Worm (Caenorhabditis elegans) whole organism, L1 larva: Measurements from ENCODE around the gene col-94.
A peak's percentile ranks its signal among the peaks of the same experiment; 100 is the strongest.

Source experiments
- C04F5.9 ChIP-seq: sonication (generic microtip); optimal IDR thresholded peaks from 2 replicates; lab custom pipeline; 2016; ENCODE audit warnings: missing genetic modification characterization, missing compliant biosample characterization
- C34B4.2 ChIP-seq: sonication (generic microtip); optimal IDR thresholded peaks from 2 replicates; lab custom pipeline; 2017; ENCODE audit warnings: mild to moderate bottlenecking, missing genetic modification characterization, missing compliant biosample characterization
- Y116A8C.19 ChIP-seq: sonication (generic microtip); optimal IDR thresholded peaks from 2 replicates; lab custom pipeline; 2016; ENCODE audit warnings: missing compliant biosample characterization, missing genetic modification characterization, borderline replicate concordance
- aha-1 ChIP-seq: fragments of 150-350 bp; optimal IDR thresholded peaks from 2 replicates; lab custom pipeline; 2014; ENCODE audit warnings: missing biosample characterization, missing genetic modification characterization
- alr-1 ChIP-seq: fragments of 200-800 bp; sonication (Bioruptor generic); optimal IDR thresholded peaks from 2 replicates; lab custom pipeline; 2018; ENCODE audit warnings: borderline replicate concordance, mild to moderate bottlenecking, missing genetic modification characterization, missing compliant biosample characterization
- aly-2 ChIP-seq: fragments of 150-350 bp; optimal IDR thresholded peaks from 2 replicates; lab custom pipeline; 2014; ENCODE audit warnings: missing biosample characterization, missing genetic modification characterization
- ama-1 ChIP-seq: fragments of 150-350 bp; optimal IDR thresholded peaks from 2 replicates; lab custom pipeline; 2014
- blmp-1 ChIP-seq: fragments of 150-350 bp; optimal IDR thresholded peaks from 2 replicates; lab custom pipeline; 2014; ENCODE audit warnings: missing biosample characterization, missing genetic modification characterization
- ceh-63 ChIP-seq: fragments of 200-800 bp; sonication (Bioruptor generic); optimal IDR thresholded peaks from 2 replicates; lab custom pipeline; 2018; ENCODE audit warnings: mild to moderate bottlenecking, missing genetic modification characterization, missing compliant biosample characterization
- ceh-8 ChIP-seq: fragments of 200-800 bp; sonication (Bioruptor generic); optimal IDR thresholded peaks from 2 replicates; lab custom pipeline; 2018; ENCODE audit warnings: mild to moderate bottlenecking, missing genetic modification characterization, moderate library complexity, missing compliant biosample characterization
- ceh-82 ChIP-seq, 3 experiments: fragments of 150-350 bp in 1 of 3; sonication (generic microtip) in 2 of 3; optimal IDR thresholded peaks; 2 replicates each; lab custom pipeline; 2014 to 2017; ENCODE audit warnings: missing biosample characterization in 3 of 3, missing genetic modification characterization in 3 of 3
- ceh-88 ChIP-seq: fragments of 200-800 bp; sonication (Bioruptor generic); IDR thresholded peaks from 2 replicates; pipeline ENCODE4 v1.3.6; 2022; ENCODE audit warnings: missing genetic modification characterization, missing compliant biosample characterization
- ces-1 ChIP-seq: fragments of 150-350 bp; optimal IDR thresholded peaks from 2 replicates; lab custom pipeline; 2014; ENCODE audit warnings: missing biosample characterization, missing genetic modification reagents, missing genetic modification characterization
- dsc-1 ChIP-seq: sonication (generic microtip); optimal IDR thresholded peaks from 2 replicates; lab custom pipeline; 2016; ENCODE audit warnings: mild to moderate bottlenecking, missing genetic modification characterization, missing compliant biosample characterization
- efl-1 ChIP-seq, 4 experiments: fragments of 150-350 bp; optimal IDR thresholded peaks in 3 of 4; peaks in 1 of 4; 1 replicate in 1 of 4; 2 replicates in 3 of 4; lab custom pipeline; 2014; ENCODE audit warnings: missing biosample characterization in 2 of 4, missing genetic modification characterization in 2 of 4, missing genetic modification reagents in 2 of 4
- efl-3 ChIP-seq: fragments of 200-800 bp; sonication (Bioruptor generic); optimal IDR thresholded peaks from 2 replicates; lab custom pipeline; 2018; ENCODE audit warnings: mild to moderate bottlenecking, missing genetic modification characterization, missing compliant biosample characterization
- egl-27 ChIP-seq, 2 experiments: fragments of 150-350 bp in 1 of 2; sonication (generic microtip); optimal IDR thresholded peaks; 3 replicates each; lab custom pipeline; 2017 to 2018; ENCODE audit warnings: missing biosample characterization in 2 of 2, missing genetic modification characterization in 2 of 2, missing genetic modification reagents in 2 of 2
- fkh-10 ChIP-seq: sonication (generic microtip); optimal IDR thresholded peaks from 2 replicates; lab custom pipeline; 2017; ENCODE audit warnings: missing biosample characterization, missing genetic modification reagents, missing genetic modification characterization
- fkh-4 ChIP-seq: sonication (generic microtip); optimal IDR thresholded peaks from 2 replicates; lab custom pipeline; 2016; ENCODE audit warnings: missing compliant biosample characterization, missing genetic modification characterization, borderline replicate concordance
- hlh-17 ChIP-seq: fragments of 200-800 bp; sonication (Bioruptor generic); optimal IDR thresholded peaks from 2 replicates; lab custom pipeline; 2018; ENCODE audit warnings: missing genetic modification characterization, mild to moderate bottlenecking, missing compliant biosample characterization, moderate library complexity, borderline replicate concordance
- irx-1 ChIP-seq: sonication (generic microtip); optimal IDR thresholded peaks from 2 replicates; lab custom pipeline; 2016; ENCODE audit warnings: missing genetic modification characterization, missing compliant biosample characterization
- isw-1 ChIP-seq: fragments of 200-800 bp; sonication (Bioruptor generic); IDR thresholded peaks from 2 replicates; pipeline ENCODE4 v1.3.6; 2022; ENCODE audit warnings: missing genetic modification characterization, missing compliant biosample characterization
- jun-1 ChIP-seq: fragments of 150-350 bp; optimal IDR thresholded peaks from 2 replicates; lab custom pipeline; 2014; ENCODE audit warnings: missing biosample characterization, missing genetic modification reagents, missing genetic modification characterization
- lin-14 ChIP-seq: fragments of 200-800 bp; sonication (Bioruptor generic); optimal IDR thresholded peaks from 2 replicates; lab custom pipeline; 2018; ENCODE audit warnings: mild to moderate bottlenecking, missing genetic modification characterization, moderate library complexity, missing compliant biosample characterization
- lin-15B ChIP-seq: fragments of 150-350 bp; sonication (generic microtip); optimal IDR thresholded peaks from 3 replicates; lab custom pipeline; 2014; ENCODE audit warnings: missing biosample characterization, missing genetic modification characterization
- lin-35 ChIP-seq, 2 experiments: fragments of 150-350 bp; optimal IDR thresholded peaks; 2 replicates each; lab custom pipeline; 2014; ENCODE audit warnings: missing biosample characterization in 2 of 2, missing genetic modification characterization in 2 of 2, missing genetic modification reagents in 2 of 2
- lir-3 ChIP-seq: sonication (generic microtip); optimal IDR thresholded peaks from 2 replicates; lab custom pipeline; 2016; ENCODE audit warnings: mild to moderate bottlenecking, missing genetic modification characterization, moderate library complexity, missing compliant biosample characterization; ENCODE audit not compliant: poor library complexity
- lsy-2 ChIP-seq, 2 experiments: fragments of 150-350 bp; optimal IDR thresholded peaks; 2 replicates each; lab custom pipeline; 2014; ENCODE audit warnings: missing biosample characterization in 2 of 2, missing genetic modification characterization in 2 of 2
- mdl-1 ChIP-seq, 2 experiments: fragments of 150-350 bp; optimal IDR thresholded peaks; 2 replicates each; lab custom pipeline; 2014 to 2017; ENCODE audit warnings: missing biosample characterization in 2 of 2, missing genetic modification characterization in 2 of 2, inconsistent platforms in 1 of 2
- mef-2 ChIP-seq: fragments of 150-350 bp; optimal IDR thresholded peaks from 2 replicates; lab custom pipeline; 2014; ENCODE audit warnings: missing biosample characterization, missing genetic modification characterization
- mep-1 ChIP-seq: fragments of 150-350 bp; optimal IDR thresholded peaks from 2 replicates; lab custom pipeline; 2014; ENCODE audit warnings: missing biosample characterization, missing genetic modification characterization
- nhr-11 ChIP-seq: fragments of 150-350 bp; optimal IDR thresholded peaks from 2 replicates; lab custom pipeline; 2014; ENCODE audit warnings: missing biosample characterization, missing genetic modification characterization
- nhr-19 ChIP-seq: fragments of 200-800 bp; sonication (Bioruptor generic); conservative IDR thresholded peaks from 2 replicates; pipeline ENCODE4 v1.3.6; 2022; ENCODE audit warnings: missing genetic modification characterization, missing compliant biosample characterization
- nhr-20 ChIP-seq: sonication (generic microtip); optimal IDR thresholded peaks from 2 replicates; lab custom pipeline; 2016; ENCODE audit warnings: mild to moderate bottlenecking, missing genetic modification characterization, missing compliant biosample characterization
- nhr-237 ChIP-seq: fragments of 150-350 bp; optimal IDR thresholded peaks from 2 replicates; lab custom pipeline; 2014; ENCODE audit warnings: missing biosample characterization, missing genetic modification characterization
- nhr-76 ChIP-seq: sonication (generic microtip); optimal IDR thresholded peaks from 2 replicates; lab custom pipeline; 2017; ENCODE audit warnings: missing biosample characterization, missing genetic modification characterization
- nhr-77 ChIP-seq: fragments of 150-350 bp; optimal IDR thresholded peaks from 2 replicates; lab custom pipeline; 2014; ENCODE audit warnings: missing biosample characterization, missing genetic modification characterization
- nhr-84 ChIP-seq: sonication (generic microtip); optimal IDR thresholded peaks from 2 replicates; lab custom pipeline; 2017; ENCODE audit warnings: missing biosample characterization, missing genetic modification characterization
- nhr-85 ChIP-seq: sonication (generic microtip); peaks from one replicate; lab custom pipeline; 2016; ENCODE audit warnings: missing genetic modification characterization, inconsistent platforms, missing compliant biosample characterization
- pax-3 ChIP-seq: fragments of 200-800 bp; sonication (Bioruptor generic); optimal IDR thresholded peaks from 2 replicates; lab custom pipeline; 2018; ENCODE audit warnings: mild to moderate bottlenecking, missing genetic modification characterization, moderate library complexity, missing compliant biosample characterization
- pqm-1 ChIP-seq: sonication (generic microtip); optimal IDR thresholded peaks from 3 replicates; lab custom pipeline; 2017; ENCODE audit warnings: missing biosample characterization, missing genetic modification characterization
- rnt-1 ChIP-seq: sonication (generic microtip); optimal IDR thresholded peaks from 2 replicates; lab custom pipeline; 2016; ENCODE audit warnings: mild to moderate bottlenecking, missing genetic modification characterization, moderate library complexity, missing compliant biosample characterization
- skn-1 ChIP-seq: fragments of 150-350 bp; optimal IDR thresholded peaks from 2 replicates; lab custom pipeline; 2014; ENCODE audit warnings: missing biosample characterization, missing genetic modification characterization
- sox-4 ChIP-seq: sonication (generic microtip); optimal IDR thresholded peaks from 2 replicates; lab custom pipeline; 2016; ENCODE audit warnings: missing genetic modification characterization, missing compliant biosample characterization
- tbx-2 ChIP-seq: sonication (generic microtip); optimal IDR thresholded peaks from 2 replicates; lab custom pipeline; 2016; ENCODE audit warnings: missing genetic modification characterization, missing compliant biosample characterization
- unc-130 ChIP-seq: fragments of 150-350 bp; optimal IDR thresholded peaks from 2 replicates; lab custom pipeline; 2017; ENCODE audit warnings: missing biosample characterization, missing genetic modification characterization, inconsistent platforms
- unc-30 ChIP-seq: sonication (generic microtip); optimal IDR thresholded peaks from 2 replicates; lab custom pipeline; 2017; ENCODE audit warnings: missing biosample characterization, missing genetic modification characterization
- unc-62 ChIP-seq: fragments of 150-350 bp; optimal IDR thresholded peaks from 2 replicates; lab custom pipeline; 2014; ENCODE audit warnings: missing biosample characterization, missing genetic modification reagents, missing genetic modification characterization
- unc-86 ChIP-seq: sonication (generic microtip); optimal IDR thresholded peaks from 2 replicates; lab custom pipeline; 2016; ENCODE audit warnings: missing genetic modification characterization, missing compliant biosample characterization
- unc-98 ChIP-seq: fragments of 200-800 bp; sonication (Bioruptor generic); IDR thresholded peaks from 2 replicates; pipeline ENCODE4 v1.3.6; 2022; ENCODE audit warnings: missing genetic modification characterization, missing compliant biosample characterization
- vab-15 ChIP-seq: sonication (generic microtip); optimal IDR thresholded peaks from 2 replicates; lab custom pipeline; 2017; ENCODE audit warnings: missing genotype, mild to moderate bottlenecking, missing genetic modification characterization, missing compliant biosample characterization
- xbp-1 ChIP-seq: sonication (generic microtip); optimal IDR thresholded peaks from 2 replicates; lab custom pipeline; 2016; ENCODE audit warnings: missing genetic modification characterization, missing compliant biosample characterization
- zag-1 ChIP-seq: fragments of 150-350 bp; optimal IDR thresholded peaks from 2 replicates; lab custom pipeline; 2014; ENCODE audit warnings: missing biosample characterization, missing genetic modification characterization
- ztf-4 ChIP-seq: fragments of 150-350 bp; optimal IDR thresholded peaks from 2 replicates; lab custom pipeline; 2014; ENCODE audit warnings: missing biosample characterization, missing genetic modification characterization

Gene col-94

ce11 chrIII:11036132-11036531, 48.5 kb upstream of the col-94 start (continued):
- TF ChIP-seq lin-15B (tag; lab: Kevin White, UChicago) (peak; percentile 44), ceh-88 (GFP tag; lab: Robert Waterston, UW) (no peak), lsy-2 (tag; optimal IDR thresholded peaks at IDR 0.05; lab: Kevin White, UChicago) (peak; percentile 97 to 99), vab-15 (tag; lab: Kevin White, UChicago) (no peak), aha-1 (tag; lab: Kevin White, UChicago) (no peak), unc-86 (tag; lab: Kevin White, UChicago) (peak; percentile 80), lin-14 (GFP tag; lab: Kevin White, UChicago) (peak; percentile 74), ceh-8 (GFP tag; lab: Kevin White, UChicago) (peak; percentile 53), nhr-85 (tag; lab: Kevin White, UChicago) (peak; percentile 74), mef-2 (tag; lab: Kevin White, UChicago) (no peak), pqm-1 (no peak), fkh-4 (tag; lab: Kevin White, UChicago) (no peak), isw-1 (GFP tag; lab: Robert Waterston, UW) (peak; percentile 65), nhr-237 (tag; lab: Kevin White, UChicago) (no peak), dsc-1 (peak; percentile 57), tbx-2 (tag; lab: Kevin White, UChicago) (peak; percentile 78), alr-1 (tag; lab: Kevin White, UChicago) (no peak), C34B4.2 (tag; lab: Kevin White, UChicago) (no peak), nhr-20 (tag; lab: Kevin White, UChicago) (peak; percentile 75), egl-27 (tag; optimal IDR thresholded peaks at IDR 0.05; lab: Kevin White, UChicago) (no peak), rnt-1 (tag; lab: Kevin White, UChicago) (no peak), unc-130 (peak; percentile 80), unc-30 (tag; lab: Kevin White, UChicago) (no peak), jun-1 (peak; percentile 50), ceh-82 (tag; optimal IDR thresholded peaks at IDR 0.05; lab: Kevin White, UChicago) (peak; percentile 80 to 88 (median 82)), ceh-63 (GFP tag; lab: Kevin White, UChicago) (no peak), efl-3 (GFP tag; lab: Kevin White, UChicago) (no peak), nhr-19 (GFP tag; lab: Robert Waterston, UW) (peak; percentile 68), nhr-77 (tag; lab: Kevin White, UChicago) (peak; percentile 56), skn-1 (tag; lab: Kevin White, UChicago) (peak; percentile 67), nhr-11 (no peak), efl-1 (optimal IDR thresholded peaks at IDR 0.05; lab: Kevin White, UChicago) (peak; percentile 86), efl-1 (GFP tag; optimal IDR thresholded peaks at IDR 0.05 in 1 of 2; lab: Kevin White, UChicago) (peak; percentile 83 to 98), irx-1 (peak; percentile 66), mdl-1 (tag; optimal IDR thresholded peaks at IDR 0.05; lab: Kevin White, UChicago) (peak in 1 of 2 experiments; percentile 48), unc-98 (GFP tag; lab: Robert Waterston, UW) (no peak; the same call in 1 of the 2 replicates), aly-2 (tag; lab: Kevin White, UChicago) (peak; percentile 55), sox-4 (tag; lab: Kevin White, UChicago) (no peak), ama-1 (lab: Kevin White, UChicago) (no peak), hlh-17 (no peak), C04F5.9 (tag; lab: Kevin White, UChicago) (no peak), Y116A8C.19 (no peak), nhr-76 (tag; lab: Kevin White, UChicago) (no peak), xbp-1 (peak; percentile 77), zag-1 (tag; lab: Kevin White, UChicago) (no peak), lir-3 (no peak), blmp-1 (tag; lab: Kevin White, UChicago) (peak; percentile 36), fkh-10 (GFP tag; lab: Kevin White, UChicago) (peak; percentile 41), pax-3 (tag; lab: Kevin White, UChicago) (peak; percentile 38), ces-1 (no peak), mep-1 (peak; percentile 83), lin-35 (GFP tag; optimal IDR thresholded peaks at IDR 0.05; lab: Kevin White, UChicago) (peak; percentile 67 to 87), unc-62 (GFP tag; lab: Kevin White, UChicago) (no peak), nhr-84 (tag; lab: Kevin White, UChicago) (no peak), ztf-4 (tag; lab: Kevin White, UChicago) (peak; percentile 1)
